Worm (Caenorhabditis elegans): ENCODE results near the gene erd-2.2.

The erd-2.2 gene

DNA sequence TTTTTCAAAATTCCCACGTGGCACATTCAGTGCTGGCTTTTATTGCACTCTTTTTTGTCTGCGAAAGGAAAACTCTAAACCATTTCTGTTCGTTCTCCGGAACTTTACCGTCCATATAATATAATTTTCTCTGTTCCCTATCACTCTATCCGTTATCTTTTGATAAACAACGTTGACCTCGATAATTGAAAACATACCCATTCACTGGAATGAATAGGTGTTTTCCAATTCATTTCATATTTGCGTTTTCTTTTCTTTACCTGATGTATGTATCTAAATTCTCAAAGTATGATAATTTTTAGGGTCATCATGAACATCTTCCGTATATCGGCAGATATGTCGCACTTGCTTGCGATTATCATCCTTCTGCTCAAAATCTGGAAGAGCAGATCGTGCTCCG is at the start of gene erd-2.2:
Gene erd-2.2, plus strand, starts transcription at position 301 of the 400 bp plus-strand sequence.
- TF ChIP-seq tbx-37 (GFP tag; conservative IDR thresholded peaks at IDR 0.05) (no peak), hmg-4 (GFP tag; optimal IDR thresholded peaks at IDR 0.05) (no peak), flt-1 (GFP tag; IDR thresholded peaks at IDR 0.05) (no peak), ama-1 (optimal IDR thresholded peaks at IDR 0.05) (no peak), B0310.2 (tag; optimal IDR thresholded peaks at IDR 0.05) (no peak), F13C5.2 (tag; optimal IDR thresholded peaks at IDR 0.05) (no peak), scrt-1 (GFP tag; IDR thresholded peaks at IDR 0.05) (no peak), tbx-11 (GFP tag; IDR thresholded peaks at IDR 0.05) (no peak), sea-1 (GFP tag; conservative IDR thresholded peaks at IDR 0.05) (no peak), ets-7 (tag; optimal IDR thresholded peaks at IDR 0.05) (no peak), hnd-1 (tag; optimal IDR thresholded peaks at IDR 0.05) (no peak)

DNA sequence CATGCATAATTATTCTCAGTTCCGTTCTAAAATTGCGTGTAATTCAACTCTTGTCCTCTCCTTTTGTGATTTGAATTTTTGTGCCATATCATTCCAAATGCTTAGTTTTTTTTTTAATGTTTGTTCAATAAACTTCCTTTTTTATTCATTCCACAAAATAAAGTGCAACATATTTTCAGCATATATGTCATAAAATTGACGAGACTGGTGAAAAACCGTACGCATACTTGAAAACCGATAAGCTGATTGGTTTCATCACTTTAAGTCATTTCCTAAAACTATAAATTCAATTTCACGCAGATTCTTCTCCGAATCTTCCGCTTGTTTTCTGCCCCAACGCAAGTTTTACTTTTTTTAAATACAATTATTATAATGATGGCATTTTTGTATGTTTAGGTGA is 47.8 kb upstream of the erd-2.2 start, which contains the start of gene dpf-4:
Gene dpf-4, plus strand, starts transcription at position 301 of the 400 bp plus-strand sequence.
- no peak for TF ChIP-seq hmbx-1 (tag; optimal IDR thresholded peaks at IDR 0.05)
- no peak for TF ChIP-seq scrt-1 (GFP tag; IDR thresholded peaks at IDR 0.05)
- no peak for TF ChIP-seq hmg-4 (GFP tag; optimal IDR thresholded peaks at IDR 0.05)
- no peak for TF ChIP-seq ama-1 (optimal IDR thresholded peaks at IDR 0.05)
- no peak for TF ChIP-seq ets-7 (tag; optimal IDR thresholded peaks at IDR 0.05)
- no peak for TF ChIP-seq aly-1 (tag; optimal IDR thresholded peaks at IDR 0.05)
- TF ChIP-seq flt-1 (GFP tag; IDR thresholded peaks at IDR 0.05): no peak
- no peak for TF ChIP-seq pes-1 (GFP tag; IDR thresholded peaks at IDR 0.05)
- no peak for TF ChIP-seq ceh-13 (GFP tag; optimal IDR thresholded peaks at IDR 0.05)
- no peak for TF ChIP-seq tra-4 (tag; optimal IDR thresholded peaks at IDR 0.05)
- TF ChIP-seq F13C5.2 (tag; optimal IDR thresholded peaks at IDR 0.05): no peak
- no peak for TF ChIP-seq B0310.2 (tag; optimal IDR thresholded peaks at IDR 0.05)
- no peak for TF ChIP-seq tbx-37 (GFP tag; conservative IDR thresholded peaks at IDR 0.05)
- TF ChIP-seq hnd-1 (tag; optimal IDR thresholded peaks at IDR 0.05): no peak
- TF ChIP-seq ceh-36 (tag; optimal IDR thresholded peaks at IDR 0.05): no peak
- TF ChIP-seq tbx-11 (GFP tag; IDR thresholded peaks at IDR 0.05): no peak
- TF ChIP-seq sea-1 (GFP tag; conservative IDR thresholded peaks at IDR 0.05): no peak

DNA sequence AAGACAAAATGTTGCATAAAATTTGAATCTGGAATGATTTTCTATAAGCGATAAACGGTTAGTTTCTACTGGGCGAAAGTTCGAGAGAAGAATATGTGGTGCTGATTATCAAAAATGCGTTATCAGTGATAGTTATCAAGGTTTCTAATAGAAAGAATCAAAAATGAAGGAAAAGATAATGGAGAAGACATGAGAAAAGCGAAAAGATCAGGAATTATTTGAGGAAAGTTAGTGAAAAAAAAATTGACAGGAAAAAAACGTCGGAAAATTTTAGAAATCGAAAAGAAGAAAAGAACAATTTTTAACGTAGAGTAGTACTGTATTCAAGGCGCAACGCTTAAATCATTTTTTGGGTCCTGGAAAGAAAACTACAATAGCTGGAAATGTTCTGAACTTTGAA is 43.1 kb upstream of the erd-2.2 start, which contains the start of gene dnpp-1:
Gene dnpp-1, minus strand, starts transcription at position 30 of the 400 bp plus-strand sequence.
- TF ChIP-seq pes-1 (GFP tag; IDR thresholded peaks at IDR 0.05) (no peak), sea-1 (GFP tag; conservative IDR thresholded peaks at IDR 0.05) (no peak), tbx-37 (GFP tag; conservative IDR thresholded peaks at IDR 0.05) (no peak), flt-1 (GFP tag; IDR thresholded peaks at IDR 0.05) (no peak), hmg-4 (GFP tag; optimal IDR thresholded peaks at IDR 0.05) (no peak), hmbx-1 (tag; optimal IDR thresholded peaks at IDR 0.05) (no peak), ceh-13 (GFP tag; optimal IDR thresholded peaks at IDR 0.05) (no peak), tra-4 (tag; optimal IDR thresholded peaks at IDR 0.05) (no peak), ceh-36 (tag; optimal IDR thresholded peaks at IDR 0.05) (no peak), B0310.2 (tag; optimal IDR thresholded peaks at IDR 0.05) (no peak), hnd-1 (tag; optimal IDR thresholded peaks at IDR 0.05) (no peak), scrt-1 (GFP tag; IDR thresholded peaks at IDR 0.05) (no peak), ama-1 (optimal IDR thresholded peaks at IDR 0.05) (no peak), aly-1 (tag; optimal IDR thresholded peaks at IDR 0.05) (no peak), F13C5.2 (tag; optimal IDR thresholded peaks at IDR 0.05) (no peak), ets-7 (tag; optimal IDR thresholded peaks at IDR 0.05) (no peak), tbx-11 (GFP tag; IDR thresholded peaks at IDR 0.05) (no peak)

DNA sequence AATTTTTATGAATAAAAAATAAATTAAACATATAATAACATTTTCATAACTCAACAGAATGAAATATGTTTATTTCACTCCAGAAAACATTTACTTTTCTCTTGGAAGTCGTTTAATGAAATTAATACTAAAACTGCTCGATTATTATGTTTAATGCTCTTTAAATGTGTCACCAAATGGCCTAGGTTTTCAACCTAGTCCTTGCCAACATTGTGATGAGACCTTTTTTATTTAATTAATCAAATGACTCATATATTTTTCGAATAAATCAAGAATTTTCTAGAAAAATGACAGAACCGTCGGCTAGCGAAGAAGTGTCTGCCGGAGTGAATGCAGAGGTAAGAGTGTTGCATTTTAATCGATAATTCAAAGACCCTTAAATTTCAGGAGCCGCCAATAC is 42.6 kb upstream of the erd-2.2 start, which contains the start of gene rabn-5:
Gene rabn-5, plus strand, starts transcription at position 284 of the 400 bp plus-strand sequence.
- TF ChIP-seq hmg-4 (GFP tag; optimal IDR thresholded peaks at IDR 0.05) (no peak), tra-4 (tag; optimal IDR thresholded peaks at IDR 0.05) (no peak), hnd-1 (tag; optimal IDR thresholded peaks at IDR 0.05) (no peak), ceh-13 (GFP tag; optimal IDR thresholded peaks at IDR 0.05) (no peak), sea-1 (GFP tag; conservative IDR thresholded peaks at IDR 0.05) (no peak), ama-1 (optimal IDR thresholded peaks at IDR 0.05) (no peak), flt-1 (GFP tag; IDR thresholded peaks at IDR 0.05) (no peak), ets-7 (tag; optimal IDR thresholded peaks at IDR 0.05) (no peak), B0310.2 (tag; optimal IDR thresholded peaks at IDR 0.05) (no peak), F13C5.2 (tag; optimal IDR thresholded peaks at IDR 0.05) (no peak), pes-1 (GFP tag; IDR thresholded peaks at IDR 0.05) (no peak), tbx-37 (GFP tag; conservative IDR thresholded peaks at IDR 0.05) (no peak), ceh-36 (tag; optimal IDR thresholded peaks at IDR 0.05) (no peak), scrt-1 (GFP tag; IDR thresholded peaks at IDR 0.05) (no peak), hmbx-1 (tag; optimal IDR thresholded peaks at IDR 0.05) (no peak), aly-1 (tag; optimal IDR thresholded peaks at IDR 0.05) (no peak), tbx-11 (GFP tag; IDR thresholded peaks at IDR 0.05) (no peak)

DNA sequence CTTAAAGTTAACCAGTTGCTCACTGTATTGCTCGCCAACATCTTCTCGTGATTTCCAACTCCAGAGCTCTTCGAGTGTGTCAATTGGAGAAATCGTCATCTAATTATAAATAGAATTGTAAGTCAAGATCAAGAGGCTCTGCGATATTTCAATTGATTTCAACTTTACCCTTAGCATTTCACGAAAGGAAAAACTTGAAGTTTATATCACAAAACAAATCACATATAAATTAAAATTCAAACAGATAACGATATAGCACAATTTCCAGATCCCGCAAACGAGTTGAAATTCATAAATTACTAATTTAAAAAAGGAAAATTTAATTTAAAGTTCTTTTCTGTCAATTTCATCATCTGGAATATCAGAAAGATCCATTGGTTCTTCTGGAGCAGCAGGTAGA is 38.4 kb upstream of the erd-2.2 start, which contains the start of gene eng-1:
Gene eng-1, minus strand, starts transcription at position 101 of the 400 bp plus-strand sequence.
- TF ChIP-seq scrt-1 (GFP tag; IDR thresholded peaks at IDR 0.05) (no peak), sea-1 (GFP tag; conservative IDR thresholded peaks at IDR 0.05) (no peak), ama-1 (optimal IDR thresholded peaks at IDR 0.05) (no peak), hnd-1 (tag; optimal IDR thresholded peaks at IDR 0.05) (no peak), ets-7 (tag; optimal IDR thresholded peaks at IDR 0.05) (no peak), ceh-13 (GFP tag; optimal IDR thresholded peaks at IDR 0.05) (no peak), F13C5.2 (tag; optimal IDR thresholded peaks at IDR 0.05) (no peak)

DNA sequence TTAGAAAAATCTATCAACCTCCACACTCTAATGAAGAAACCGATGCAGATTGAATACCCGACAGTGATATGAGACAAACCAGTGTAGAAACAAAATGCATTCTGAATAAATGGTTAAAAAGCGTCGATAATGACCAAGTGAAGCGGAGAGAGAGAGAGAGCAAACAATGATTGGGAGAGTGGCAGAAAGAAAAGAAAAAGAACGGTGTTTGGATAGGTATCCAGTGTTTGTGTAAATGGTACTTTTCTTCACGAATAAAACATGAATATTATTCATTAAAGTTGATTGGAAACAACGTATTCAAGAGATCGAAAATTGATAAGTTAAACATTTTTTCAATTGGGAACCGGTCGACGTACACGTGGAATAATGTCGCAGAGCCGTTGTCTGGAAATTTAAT is 37.4 kb upstream of the erd-2.2 start, which contains the start of gene F01F1.15:
Gene F01F1.15, minus strand, starts transcription at position 101 of the 400 bp plus-strand sequence.
- TF ChIP-seq B0310.2 (tag; optimal IDR thresholded peaks at IDR 0.05): no peak
- TF ChIP-seq hmg-4 (GFP tag; optimal IDR thresholded peaks at IDR 0.05): no peak
- TF ChIP-seq flt-1 (GFP tag; IDR thresholded peaks at IDR 0.05): no peak
- no peak for TF ChIP-seq F13C5.2 (tag; optimal IDR thresholded peaks at IDR 0.05)
- no peak for TF ChIP-seq tra-4 (tag; optimal IDR thresholded peaks at IDR 0.05)

DNA sequence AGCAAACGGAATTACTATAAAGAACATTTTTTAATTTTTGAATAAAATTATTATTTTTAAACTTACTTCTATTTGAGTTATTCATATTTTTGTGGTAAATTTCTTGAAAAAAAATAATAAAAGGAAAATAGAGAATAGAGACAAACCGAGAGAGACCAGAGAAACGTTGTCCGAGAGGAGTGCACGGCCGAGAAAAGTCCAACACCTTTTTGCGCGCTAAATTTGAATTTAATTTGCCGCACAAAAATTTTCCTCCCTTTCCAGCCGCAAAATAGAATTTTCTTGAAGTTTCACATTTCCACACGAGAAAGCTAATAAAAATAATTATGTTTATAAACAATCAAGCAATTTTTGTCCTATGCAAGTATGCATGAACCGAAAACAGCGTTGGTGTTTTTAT is 35.1 kb upstream of the erd-2.2 start, which contains the start of the genes F01F1.11 and F01F1.3:
Gene F01F1.11, minus strand, starts transcription at position 118 of the 400 bp plus-strand sequence.
Gene F01F1.3, plus strand, starts transcription at position 179 of the 400 bp plus-strand sequence.
- no peak for TF ChIP-seq tbx-11 (GFP tag; IDR thresholded peaks at IDR 0.05)
- TF ChIP-seq tbx-37 (GFP tag; conservative IDR thresholded peaks at IDR 0.05): peak; percentile 66; the same call in 1 of the 2 replicates
- TF ChIP-seq hmbx-1 (tag; optimal IDR thresholded peaks at IDR 0.05): no peak
- TF ChIP-seq pes-1 (GFP tag; IDR thresholded peaks at IDR 0.05): peak; percentile 53; the same call in 1 of the 2 replicates
- no peak for TF ChIP-seq ceh-36 (tag; optimal IDR thresholded peaks at IDR 0.05)
- no peak for TF ChIP-seq scrt-1 (GFP tag; IDR thresholded peaks at IDR 0.05)
- TF ChIP-seq hnd-1 (tag; optimal IDR thresholded peaks at IDR 0.05): no peak

Measured in whole organism, early embryonic.